Fruit fly (Drosophila melanogaster): Measurements from ENCODE around the gene Odj.

Gene Odj

dm6 chr3R:17798211-17798737, 10.7 kb downstream of the Odj start, which contains the start of gene CG7379 (continued):
- TF ChIP-seq lov (optimal IDR thresholded peaks at IDR 0.05) (no peak), lov (GFP tag; IDR thresholded peaks at IDR 0.05) (peak; percentile 43; the same call in 1 of the 3 replicates), psq (GFP tag; optimal IDR thresholded peaks at IDR 0.05) (peak; percentile 63), mld (GFP tag; IDR thresholded peaks at IDR 0.05; ENCODE audit: partially characterized antibody) (no peak), Mad (GFP tag; optimal IDR thresholded peaks at IDR 0.05) (peak; percentile 83), ro (GFP tag; IDR thresholded peaks at IDR 0.05) (peak; percentile 36; the same call in 1 of the 2 replicates), crc (GFP tag; optimal IDR thresholded peaks at IDR 0.05) (peak; percentile 47), CG6683 (GFP tag; optimal IDR thresholded peaks at IDR 0.05) (peak; percentile 70), MTF-1 (GFP tag; optimal IDR thresholded peaks at IDR 0.05; ENCODE audit: borderline replicate concordance) (peak; percentile 23), so (GFP tag; IDR thresholded peaks at IDR 0.05) (no peak; the same call in 2 of the 3 replicates), CG4404 (GFP tag; IDR thresholded peaks at IDR 0.05) (peak; percentile 84), Six4 (GFP tag; optimal IDR thresholded peaks at IDR 0.05) (peak; percentile 62), sqz (GFP tag; optimal IDR thresholded peaks at IDR 0.05) (peak; percentile 50), grau (tag; optimal IDR thresholded peaks at IDR 0.05) (peak; percentile 73), CG6654 (GFP tag; optimal IDR thresholded peaks at IDR 0.05) (peak; percentile 59), CG11398 (GFP tag; optimal IDR thresholded peaks at IDR 0.05) (peak; percentile 62), bcd (GFP tag; optimal IDR thresholded peaks at IDR 0.05) (peak; percentile 85), luna (GFP tag; optimal IDR thresholded peaks at IDR 0.05) (peak; percentile 41), tx (GFP tag; optimal IDR thresholded peaks at IDR 0.05) (peak; percentile 70)

- TF ChIP-seq insv (GFP tag; optimal IDR thresholded peaks at IDR 0.05): peak in 1 of 2 experiments; percentile 89
- peak; percentile 53 for TF ChIP-seq Med (GFP tag)
- TF ChIP-seq Elba2 (GFP tag; optimal IDR thresholded peaks at IDR 0.05): peak; percentile 63
- no peak for TF ChIP-seq lilli (GFP tag; optimal IDR thresholded peaks at IDR 0.05)
These were observed 13.4 kb downstream of the Odj start for dm6 chr3R:17795561-17796170.

- TF ChIP-seq CG6791 (GFP tag; IDR thresholded peaks at IDR 0.05; ENCODE audit: partially characterized antibody) (peak; percentile 60; the same call in 1 of the 3 replicates), CG8281 (tag; optimal IDR thresholded peaks at IDR 0.05) (no peak), MBD-R2 (GFP tag; IDR thresholded peaks at IDR 0.05) (peak; percentile 37), NC2β (GFP tag; optimal IDR thresholded peaks at IDR 0.05) (no peak), Sry-δ (GFP tag; optimal IDR thresholded peaks at IDR 0.05) (peak; percentile 4), CG12769 (tag; optimal IDR thresholded peaks at IDR 0.05) (no peak), CG33557 (GFP tag; optimal IDR thresholded peaks at IDR 0.05) (no peak), ato (GFP tag; IDR thresholded peaks at IDR 0.05; ENCODE audit: partially characterized antibody) (no peak), CG6272 (GFP tag; IDR thresholded peaks at IDR 0.05) (no peak), her (GFP tag; optimal IDR thresholded peaks at IDR 0.05) (peak; percentile 5), Dp (GFP tag; optimal IDR thresholded peaks at IDR 0.05) (no peak), CG17802 (tag; optimal IDR thresholded peaks at IDR 0.05) (no peak), Bgb (GFP tag; IDR thresholded peaks at IDR 0.05; ENCODE audit: partially characterized antibody) (0 out of 2 replicates have a peak, but pooled peaks have one; percentile 36), CG5953 (GFP tag; IDR thresholded peaks at IDR 0.05) (no peak), E2f1 (GFP tag; IDR thresholded peaks at IDR 0.05) (no peak), Hr78 (GFP tag; optimal IDR thresholded peaks at IDR 0.05) (no peak), MESR4 (GFP tag; optimal IDR thresholded peaks at IDR 0.05) (peak; percentile 73), CG13296 (GFP tag; optimal IDR thresholded peaks at IDR 0.05) (no peak), cad (GFP tag; optimal IDR thresholded peaks at IDR 0.05) (no peak), CG10431 (GFP tag; optimal IDR thresholded peaks at IDR 0.05) (no peak), CG14667 (GFP tag; IDR thresholded peaks at IDR 0.05) (no peak), toy (GFP tag; IDR thresholded peaks at IDR 0.05) (no peak), jigr1 (GFP tag; IDR thresholded peaks at IDR 0.05) (no peak), Opbp (GFP tag; IDR thresholded peaks at IDR 0.05; ENCODE audit: partially characterized antibody) (no peak; the same call in 2 of the 3 replicates), Lim3 (GFP tag; IDR thresholded peaks at IDR 0.05) (no peak)
These were observed 14.0 kb downstream of the Odj start, which contains the start of gene pasi1 for dm6 chr3R:17795075-17795420. Gene pasi1, plus strand, starts transcription at chr3R:17795075.
